Worm (Caenorhabditis elegans): ENCODE data around the gene frpr-17.
A peak's percentile ranks its signal among the peaks of the same experiment; 100 is the strongest.

Gene frpr-17

DNA sequence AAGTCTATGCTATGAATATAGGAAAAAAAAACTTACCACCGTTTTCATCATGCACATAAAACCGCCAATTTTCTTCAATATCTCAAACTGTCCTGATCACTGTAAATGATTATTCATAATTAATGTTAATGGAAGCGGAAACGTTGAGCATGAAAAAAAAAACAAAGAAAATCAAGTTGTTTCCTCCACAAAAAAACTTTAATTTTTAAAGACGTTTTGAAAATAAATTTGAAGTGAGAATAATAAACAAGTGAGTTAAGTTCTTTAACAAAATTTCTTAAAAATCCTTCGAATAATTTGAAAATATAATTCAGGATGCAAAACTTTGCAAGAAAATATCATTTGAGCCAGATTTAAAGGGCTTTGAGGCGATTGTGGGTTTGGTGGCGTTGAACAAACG lies 35.6 kb upstream of the frpr-17 start, which contains the start of gene irk-3:
Gene irk-3, minus strand, starts transcription at position 101 of the 400 bp plus-strand sequence.
- no peak for TF ChIP-seq rec-8 (tag; optimal IDR thresholded peaks at IDR 0.05)
- no peak for TF ChIP-seq athp-1 (tag; optimal IDR thresholded peaks at IDR 0.05)
- TF ChIP-seq unc-130 (GFP tag; optimal IDR thresholded peaks at IDR 0.05) = no peak
- TF ChIP-seq B0019.2 (GFP tag; conservative IDR thresholded peaks at IDR 0.05) = no peak
- TF ChIP-seq F49E8.2 (tag; optimal IDR thresholded peaks at IDR 0.05; ENCODE audit: insufficient read depth) = no peak
- TF ChIP-seq pha-4 (tag; optimal IDR thresholded peaks at IDR 0.05) = no peak
- TF ChIP-seq madf-6 (GFP tag; IDR thresholded peaks at IDR 0.05) = no peak
- no peak for TF ChIP-seq lin-26 (GFP tag; IDR thresholded peaks at IDR 0.05)
- TF ChIP-seq ceh-79 (tag; optimal IDR thresholded peaks at IDR 0.05) = no peak
- no peak for TF ChIP-seq snpc-4 (GFP tag; optimal IDR thresholded peaks at IDR 0.05)
- no peak for TF ChIP-seq snpc-4 (tag; optimal IDR thresholded peaks at IDR 0.05)
- TF ChIP-seq dox-1 (GFP tag; IDR thresholded peaks at IDR 0.05) = no peak
- no peak for TF ChIP-seq madf-8 (GFP tag; conservative IDR thresholded peaks at IDR 0.05)
- no peak for TF ChIP-seq B0336.3 (GFP tag; IDR thresholded peaks at IDR 0.05)
- TF ChIP-seq lin-54 (GFP tag; optimal IDR thresholded peaks at IDR 0.05) = no peak
- TF ChIP-seq ama-1 (optimal IDR thresholded peaks at IDR 0.05) = no peak
- no peak for TF ChIP-seq ama-1 (GFP tag; optimal IDR thresholded peaks at IDR 0.05)
- TF ChIP-seq nfya-1 (tag; optimal IDR thresholded peaks at IDR 0.05; ENCODE audit: borderline replicate concordance, insufficient read depth) = no peak
- no peak for TF ChIP-seq hlh-12 (tag; optimal IDR thresholded peaks at IDR 0.05)

DNA sequence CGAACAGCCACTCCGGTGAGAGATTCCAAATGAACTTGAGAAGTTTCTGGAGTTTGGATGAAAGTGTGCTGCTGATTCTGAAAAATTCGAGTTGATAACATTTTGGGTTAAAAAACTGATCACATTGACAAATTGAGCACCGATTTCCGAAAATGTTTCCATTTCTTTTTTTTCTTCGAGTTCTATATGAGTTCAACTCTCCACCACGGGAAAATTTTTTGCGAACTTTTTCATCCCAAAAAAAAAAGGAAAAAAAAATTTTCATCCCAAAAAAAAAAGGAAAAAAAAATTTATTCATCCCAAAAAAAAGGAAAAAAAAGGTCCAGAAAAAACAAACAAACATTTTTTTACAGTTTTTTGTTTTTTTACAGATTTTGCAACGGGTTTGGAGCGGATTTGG lies 28.7 kb upstream of the frpr-17 start, which contains the start of gene Y60A9A.1:
Gene Y60A9A.1, minus strand, starts transcription at position 101 of the 400 bp plus-strand sequence.
- TF ChIP-seq ccch-3 (GFP tag; optimal IDR thresholded peaks at IDR 0.05) (no peak), dpff-1 (tag; optimal IDR thresholded peaks at IDR 0.05) (no peak), madf-8 (GFP tag; conservative IDR thresholded peaks at IDR 0.05) (no peak)

ce11 chrX:14382951-14383350 lies 23.0 kb upstream of the frpr-17 start, which contains the start of gene Y60A9.3:
Y60A9.3 (plus strand) TSS chrX:14383251.
- TF ChIP-seq ccch-3 (GFP tag; optimal IDR thresholded peaks at IDR 0.05) (no peak), snpc-4 (GFP tag; optimal IDR thresholded peaks at IDR 0.05) (no peak), snpc-4 (tag; optimal IDR thresholded peaks at IDR 0.05) (no peak), let-607 (tag; optimal IDR thresholded peaks at IDR 0.05) (no peak)

ce11 chrX:14386670-14387069 lies 19.2 kb upstream of the frpr-17 start:
- TF ChIP-seq F39B2.1 (GFP tag; IDR thresholded peaks at IDR 0.05) = peak; percentile 76; the same call in 1 of the 2 replicates
- 0 out of 2 replicates have a peak, but pooled peaks have one; percentile 50 for TF ChIP-seq ceh-40 (GFP tag; IDR thresholded peaks at IDR 0.05)
- TF ChIP-seq Y53G8AR.9 (GFP tag; conservative IDR thresholded peaks at IDR 0.05) = 0 out of 2 replicates have a peak, but pooled peaks have one; percentile 36
- TF ChIP-seq attf-6 (GFP tag; IDR thresholded peaks at IDR 0.05) = peak; percentile 47; the same call in 1 of the 2 replicates
- peak; percentile 85; the same call in 1 of the 2 replicates for TF ChIP-seq ceh-58 (GFP tag; IDR thresholded peaks at IDR 0.05)
- 0 out of 2 replicates have a peak, but pooled peaks have one; percentile 18 for TF ChIP-seq hsf-1 (GFP tag; IDR thresholded peaks at IDR 0.05)
- TF ChIP-seq madf-3 (GFP tag; IDR thresholded peaks at IDR 0.05) = peak; percentile 65; the same call in 1 of the 2 replicates
- peak; percentile 32; the same call in 1 of the 2 replicates for TF ChIP-seq ztf-6 (GFP tag; IDR thresholded peaks at IDR 0.05)
- peak; percentile 77; the same call in 1 of the 2 replicates for TF ChIP-seq bed-1 (GFP tag; IDR thresholded peaks at IDR 0.05)
- peak; percentile 75 for TF ChIP-seq let-526 (GFP tag; IDR thresholded peaks at IDR 0.05)

ce11 chrX:14387752-14388151 lies 18.2 kb upstream of the frpr-17 start:
- TF ChIP-seq Y53F4B.3 (GFP tag; IDR thresholded peaks at IDR 0.05) = peak; percentile 37; the same call in 1 of the 2 replicates

All from whole organism, young adult.